Fruit fly (Drosophila melanogaster) whole organism, prepupa: Measurements from ENCODE around the gene CG13407.

Experiments used
- CG11294 ChIP-seq: fragments of 200-800 bp; sonication (Bioruptor generic); IDR thresholded peaks from 2 replicates; pipeline ENCODE4 v1.3.6; 2022; ENCODE audit warnings: missing biosample characterization, missing genetic modification characterization
- CG31627 ChIP-seq: fragments of 200-800 bp; sonication (Bioruptor generic); optimal IDR thresholded peaks from 3 replicates; lab custom pipeline; 2016; ENCODE audit warnings: missing biosample characterization, missing genetic modification characterization
- CG6792 ChIP-seq: fragments of 200-800 bp; sonication (Bioruptor generic); optimal IDR thresholded peaks from 3 replicates; lab custom pipeline; 2016; ENCODE audit warnings: missing biosample characterization, missing genetic modification characterization
- CG6854 ChIP-seq: fragments of 200-800 bp; sonication (Bioruptor generic); optimal IDR thresholded peaks from 2 replicates; lab custom pipeline; 2017; ENCODE audit warnings: missing biosample characterization, mild to moderate bottlenecking, missing genetic modification characterization
- CG8319 ChIP-seq: fragments of 200-800 bp; sonication (Bioruptor generic); optimal IDR thresholded peaks from 3 replicates; lab custom pipeline; 2016; ENCODE audit warnings: missing biosample characterization, missing genetic modification characterization
- Eip75B ChIP-seq: fragments of 200-800 bp; sonication (Bioruptor generic); optimal IDR thresholded peaks from 3 replicates; lab custom pipeline; 2016; ENCODE audit warnings: missing biosample characterization, missing genetic modification characterization
- Eip93F ChIP-seq: fragments of 200-800 bp; sonication (Bioruptor generic); optimal IDR thresholded peaks from 2 replicates; lab custom pipeline; 2016; ENCODE audit warnings: missing biosample characterization, mild to moderate bottlenecking, missing genetic modification characterization
- Lpt ChIP-seq: fragments of 200-800 bp; sonication (Bioruptor generic); optimal IDR thresholded peaks from 3 replicates; lab custom pipeline; 2016; ENCODE audit warnings: missing biosample characterization, missing genetic modification characterization
- lz ChIP-seq: fragments of 200-800 bp; sonication (Bioruptor generic); optimal IDR thresholded peaks from 3 replicates; lab custom pipeline; 2016; ENCODE audit warnings: missing biosample characterization, missing genetic modification characterization
- svp ChIP-seq: fragments of 200-800 bp; sonication (Bioruptor generic); peaks from one replicate; lab custom pipeline; 2016; ENCODE audit warnings: missing biosample characterization, missing genetic modification characterization
- topi ChIP-seq: fragments of 200-800 bp; sonication (Bioruptor generic); optimal IDR thresholded peaks from 3 replicates; lab custom pipeline; 2016; ENCODE audit warnings: missing biosample characterization, missing genetic modification characterization

DNA sequence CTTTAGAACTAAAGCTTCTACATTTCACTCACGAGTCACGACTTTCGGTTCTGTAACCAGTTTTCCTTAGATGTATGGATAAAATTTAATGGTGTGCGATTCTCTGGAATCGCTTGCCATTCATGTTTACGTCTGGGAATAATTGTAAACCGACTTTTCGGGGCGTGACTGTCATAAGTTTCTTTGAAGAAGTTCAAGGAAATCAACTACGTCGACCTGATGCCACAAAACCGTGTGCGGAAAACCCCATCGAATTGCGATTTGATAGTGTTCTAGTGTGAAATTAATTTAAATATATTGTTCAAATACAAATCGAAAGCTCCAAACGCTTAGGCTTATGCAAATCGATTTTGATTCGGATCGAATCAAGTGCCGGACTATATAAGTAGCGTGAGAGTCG, 16.4 kb upstream of the CG13407 start, which contains the start of gene BomBc3:
- TF ChIP-seq CG8319 (GFP tag; lab: Kevin White, UChicago) (no peak), CG6792 (GFP tag; lab: Kevin White, UChicago) (no peak), CG6854 (GFP tag; lab: Kevin White, UChicago) (no peak), Eip75B (no peak), Eip93F (no peak), Lpt (GFP tag; lab: Kevin White, UChicago) (no peak), svp (GFP tag; lab: Kevin White, UChicago) (no peak), lz (GFP tag; lab: Kevin White, UChicago) (no peak), CG31627 (GFP tag; lab: Kevin White, UChicago) (no peak), CG11294 (GFP tag; lab: Robert Waterston, UW) (no peak), topi (GFP tag; lab: Kevin White, UChicago) (no peak)
